Worm (Caenorhabditis elegans) whole organism, young adult: ENCODE data around the gene Y49F6B.19.

Source experiments
- B0261.1 ChIP-seq: sonication (generic microtip); optimal IDR thresholded peaks from 2 replicates; lab custom pipeline; 2016; ENCODE audit warnings: mild to moderate bottlenecking, missing genetic modification characterization, moderate library complexity, missing compliant biosample characterization
- B0336.3 ChIP-seq: fragments of 200-800 bp; sonication (Bioruptor generic); IDR thresholded peaks from 2 replicates; pipeline ENCODE4 v1.3.6; 2022; ENCODE audit warnings: missing genetic modification characterization, missing compliant biosample characterization
- C06A6.2 ChIP-seq: fragments of 200-800 bp; sonication (Bioruptor generic); conservative IDR thresholded peaks from 2 replicates; pipeline ENCODE4 v1.3.6; 2022; ENCODE audit warnings: missing genetic modification characterization, missing compliant biosample characterization
- F33H1.4 ChIP-seq: fragments of 200-800 bp; sonication (Bioruptor generic); IDR thresholded peaks from 2 replicates; pipeline ENCODE4 v1.3.6; 2022; ENCODE audit warnings: missing genetic modification reagents, missing genetic modification characterization, missing compliant biosample characterization
- F37B4.10 ChIP-seq: fragments of 200-800 bp; sonication (Bioruptor generic); IDR thresholded peaks from 2 replicates; pipeline ENCODE4 v1.3.6; 2022; ENCODE audit warnings: missing genetic modification characterization, missing compliant biosample characterization
- F55B11.4 ChIP-seq: sonication (generic microtip); optimal IDR thresholded peaks from 2 replicates; lab custom pipeline; 2016; ENCODE audit warnings: missing compliant biosample characterization, missing genetic modification characterization, borderline replicate concordance; ENCODE audit not compliant: insufficient read depth
- K11D2.4 ChIP-seq: fragments of 200-800 bp; sonication (Bioruptor generic); IDR thresholded peaks from 2 replicates; pipeline ENCODE4 v1.3.6; 2022; ENCODE audit warnings: missing genetic modification reagents, missing genetic modification characterization, missing compliant biosample characterization
- Y53G8AR.9 ChIP-seq: fragments of 200-800 bp; sonication (Bioruptor generic); conservative IDR thresholded peaks from 2 replicates; pipeline ENCODE4 v1.3.6; 2022; ENCODE audit warnings: missing genetic modification reagents, missing genetic modification characterization, missing compliant biosample characterization
- Y67H2A.10 ChIP-seq: fragments of 200-800 bp; sonication (Bioruptor generic); conservative IDR thresholded peaks from 2 replicates; pipeline ENCODE4 v1.3.6; 2022; ENCODE audit warnings: missing genetic modification reagents, missing genetic modification characterization, missing compliant biosample characterization
- ZK185.1 ChIP-seq: sonication (generic microtip); optimal IDR thresholded peaks from 2 replicates; lab custom pipeline; 2016; ENCODE audit warnings: mild to moderate bottlenecking, missing genetic modification characterization, missing compliant biosample characterization; ENCODE audit not compliant: poor library complexity, severe bottlenecking
- akir-1 ChIP-seq: fragments of 200-800 bp; sonication (Bioruptor generic); optimal IDR thresholded peaks from 2 replicates; lab custom pipeline; 2018; ENCODE audit warnings: mild to moderate bottlenecking, missing genetic modification characterization, moderate library complexity, missing compliant biosample characterization
- aptf-3 ChIP-seq: fragments of 200-800 bp; sonication (Bioruptor generic); IDR thresholded peaks from 2 replicates; pipeline ENCODE4 v1.3.6; 2022; ENCODE audit warnings: missing genetic modification characterization, missing compliant biosample characterization
- atf-7 ChIP-seq: sonication (generic microtip); optimal IDR thresholded peaks from 2 replicates; lab custom pipeline; 2017; ENCODE audit warnings: mild to moderate bottlenecking, missing genetic modification characterization, missing compliant biosample characterization
- athp-1 ChIP-seq: sonication (generic microtip); optimal IDR thresholded peaks from 2 replicates; lab custom pipeline; 2017; ENCODE audit warnings: mild to moderate bottlenecking, missing genetic modification characterization, missing compliant biosample characterization
- attf-3 ChIP-seq: fragments of 200-800 bp; sonication (Bioruptor generic); conservative IDR thresholded peaks from 2 replicates; pipeline ENCODE4 v1.3.6; 2022; ENCODE audit warnings: missing genetic modification reagents, missing genetic modification characterization, missing compliant biosample characterization
- attf-5 ChIP-seq: fragments of 200-800 bp; sonication (Bioruptor generic); optimal IDR thresholded peaks from 2 replicates; lab custom pipeline; 2018; ENCODE audit warnings: mild to moderate bottlenecking, missing genetic modification characterization, missing compliant biosample characterization
- attf-6 ChIP-seq: fragments of 200-800 bp; sonication (Bioruptor generic); IDR thresholded peaks from 2 replicates; pipeline ENCODE4 v1.3.6; 2022; ENCODE audit warnings: missing genetic modification reagents, missing genetic modification characterization, missing compliant biosample characterization
- bed-2 ChIP-seq: fragments of 200-800 bp; sonication (Bioruptor generic); IDR thresholded peaks from 2 replicates; pipeline ENCODE4 v1.3.6; 2022; ENCODE audit warnings: missing genetic modification reagents, missing genetic modification characterization, missing compliant biosample characterization
- cebp-1 ChIP-seq, 2 experiments: fragments of 200-800 bp in 1 of 2; sonication (Bioruptor generic) in 1 of 2; sonication (generic microtip) in 1 of 2; IDR thresholded peaks in 1 of 2; optimal IDR thresholded peaks in 1 of 2; 2 replicates each; pipeline versions ENCODE4 v1.3.6 to Lab custom; 2017 to 2022; ENCODE audit warnings: missing compliant biosample characterization in 2 of 2, missing genetic modification characterization in 2 of 2, mild to moderate bottlenecking in 1 of 2, missing genetic modification reagents in 1 of 2, moderate library complexity in 1 of 2
- ceh-27 ChIP-seq: fragments of 200-800 bp; sonication (Bioruptor generic); optimal IDR thresholded peaks from 2 replicates; lab custom pipeline; 2018; ENCODE audit warnings: mild to moderate bottlenecking, missing genetic modification characterization, moderate library complexity, missing compliant biosample characterization
- ceh-40 ChIP-seq: fragments of 200-800 bp; sonication (Bioruptor generic); IDR thresholded peaks from 2 replicates; pipeline ENCODE4 v1.3.6; 2022; ENCODE audit warnings: missing genetic modification characterization, missing compliant biosample characterization
- chd-7 ChIP-seq: sonication (generic microtip); optimal IDR thresholded peaks from 2 replicates; lab custom pipeline; 2016; ENCODE audit warnings: mild to moderate bottlenecking, missing genetic modification characterization, moderate library complexity, missing compliant biosample characterization
- efl-1 ChIP-seq: fragments of 150-350 bp; optimal IDR thresholded peaks from 2 replicates; lab custom pipeline; 2014; ENCODE audit warnings: missing biosample characterization, missing genetic modification reagents, missing genetic modification characterization
- egl-44 ChIP-seq: fragments of 200-800 bp; sonication (Bioruptor generic); IDR thresholded peaks from 2 replicates; pipeline ENCODE4 v1.3.6; 2022; ENCODE audit warnings: missing genetic modification reagents, missing genetic modification characterization, missing compliant biosample characterization
- him-1 ChIP-seq: sonication (generic microtip); optimal IDR thresholded peaks from 2 replicates; lab custom pipeline; 2016; ENCODE audit warnings: missing genotype, missing genetic modification reagents, missing genetic modification characterization, missing compliant biosample characterization
- hmg-20 ChIP-seq: fragments of 200-800 bp; sonication (Bioruptor generic); IDR thresholded peaks from 2 replicates; pipeline ENCODE4 v1.3.6; 2022; ENCODE audit warnings: missing genetic modification reagents, missing genetic modification characterization, missing compliant biosample characterization
- lag-1 ChIP-seq: fragments of 200-800 bp; sonication (Bioruptor generic); IDR thresholded peaks from 2 replicates; pipeline ENCODE4 v1.3.6; 2022; ENCODE audit warnings: missing genetic modification reagents, missing genetic modification characterization, missing compliant biosample characterization
- lin-35 ChIP-seq, 3 experiments: fragments of 150-350 bp in 2 of 3; sonication (generic microtip) in 1 of 3; optimal IDR thresholded peaks; 2 replicates each; lab custom pipeline; 2014 to 2018; ENCODE audit warnings: missing biosample characterization in 3 of 3, missing genetic modification characterization in 3 of 3, missing genetic modification reagents in 3 of 3
- lin-54 ChIP-seq: fragments of 200-800 bp; sonication (Bioruptor generic); optimal IDR thresholded peaks from 2 replicates; lab custom pipeline; 2018; ENCODE audit warnings: mild to moderate bottlenecking, missing genetic modification characterization, missing compliant biosample characterization
- lir-1 ChIP-seq: fragments of 200-800 bp; sonication (Bioruptor generic); conservative IDR thresholded peaks from 2 replicates; pipeline ENCODE4 v1.3.6; 2022; ENCODE audit warnings: missing genetic modification reagents, missing genetic modification characterization, missing compliant biosample characterization
- lsy-27 ChIP-seq: sonication (generic microtip); optimal IDR thresholded peaks from 2 replicates; lab custom pipeline; 2017; ENCODE audit warnings: missing genetic modification characterization, mild to moderate bottlenecking, missing compliant biosample characterization, antibody characterized with exemption, missing genotype, borderline replicate concordance; ENCODE audit not compliant: insufficient read depth
- madf-6 ChIP-seq: fragments of 200-800 bp; sonication (Bioruptor generic); IDR thresholded peaks from 2 replicates; pipeline ENCODE4 v1.3.6; 2022; ENCODE audit warnings: missing genetic modification reagents, missing genetic modification characterization, missing compliant biosample characterization
- madf-8 ChIP-seq: fragments of 200-800 bp; sonication (Bioruptor generic); conservative IDR thresholded peaks from 2 replicates; pipeline ENCODE4 v1.3.6; 2022; ENCODE audit warnings: missing genetic modification reagents, missing genetic modification characterization, missing compliant biosample characterization
- mel-28 ChIP-seq: sonication (generic microtip); optimal IDR thresholded peaks from 2 replicates; lab custom pipeline; 2016; ENCODE audit warnings: borderline replicate concordance, mild to moderate bottlenecking, missing genetic modification characterization, missing compliant biosample characterization
- mes-4 ChIP-seq: sonication (generic microtip); optimal IDR thresholded peaks from 2 replicates; lab custom pipeline; 2016; ENCODE audit warnings: missing genotype, missing genetic modification characterization, missing compliant biosample characterization
- nfya-1 ChIP-seq: sonication (generic microtip); optimal IDR thresholded peaks from 2 replicates; lab custom pipeline; 2017; ENCODE audit warnings: antibody characterized with exemption, missing compliant biosample characterization, missing genetic modification characterization, borderline replicate concordance; ENCODE audit not compliant: insufficient read depth
- nfyb-1 ChIP-seq: fragments of 200-800 bp; sonication (Bioruptor generic); IDR thresholded peaks from 2 replicates; pipeline ENCODE4 v1.3.6; 2022; ENCODE audit warnings: missing genetic modification reagents, missing genetic modification characterization, missing compliant biosample characterization
- nhr-80 ChIP-seq: sonication (generic microtip); optimal IDR thresholded peaks from 2 replicates; lab custom pipeline; 2016; ENCODE audit warnings: missing genetic modification characterization, missing compliant biosample characterization
- rec-8 ChIP-seq, 2 experiments: sonication (generic microtip); optimal IDR thresholded peaks; 2 replicates each; lab custom pipeline; 2016; ENCODE audit warnings: mild to moderate bottlenecking in 2 of 2, missing genetic modification characterization in 2 of 2, missing genetic modification reagents in 2 of 2, missing genotype in 2 of 2, missing biosample characterization in 1 of 2, missing compliant biosample characterization in 1 of 2, moderate library complexity in 1 of 2
- repo-1 ChIP-seq: sonication (generic microtip); optimal IDR thresholded peaks from 2 replicates; lab custom pipeline; 2017; ENCODE audit warnings: mild to moderate bottlenecking, missing genetic modification characterization, missing compliant biosample characterization
- tbp1 ChIP-seq: fragments of 200-800 bp; sonication (Bioruptor generic); optimal IDR thresholded peaks from 2 replicates; lab custom pipeline; 2018; ENCODE audit warnings: mild to moderate bottlenecking, missing genetic modification characterization, missing compliant biosample characterization
- tbx-9 ChIP-seq: sonication (generic microtip); optimal IDR thresholded peaks from 2 replicates; lab custom pipeline; 2016; ENCODE audit warnings: borderline replicate concordance, missing genetic modification characterization, inconsistent platforms, missing compliant biosample characterization
- tlf-1 ChIP-seq: fragments of 200-800 bp; sonication (Bioruptor generic); optimal IDR thresholded peaks from 2 replicates; lab custom pipeline; 2018; ENCODE audit warnings: mild to moderate bottlenecking, missing genetic modification characterization, missing compliant biosample characterization
- zfh-2 ChIP-seq: fragments of 200-800 bp; sonication (Bioruptor generic); conservative IDR thresholded peaks from 2 replicates; pipeline ENCODE4 v1.3.6; 2022; ENCODE audit warnings: missing genetic modification reagents, missing genetic modification characterization, missing compliant biosample characterization
- ztf-18 ChIP-seq: sonication (generic microtip); optimal IDR thresholded peaks from 2 replicates; lab custom pipeline; 2016; ENCODE audit warnings: missing genotype, mild to moderate bottlenecking, missing genetic modification characterization, missing compliant biosample characterization
- ztf-3 ChIP-seq: fragments of 200-800 bp; sonication (Bioruptor generic); optimal IDR thresholded peaks from 2 replicates; lab custom pipeline; 2018; ENCODE audit warnings: mild to moderate bottlenecking, missing genetic modification characterization, missing compliant biosample characterization

The Y49F6B.19 gene

ce11 chrII:3518961-3519544, 6.9 kb upstream of the Y49F6B.19 start, which contains the start of gene clec-126 (continued):
- TF ChIP-seq egl-44 (GFP tag; lab: Robert Waterston, UW) (peak; percentile 73), mes-4 (tag; lab: Kevin White, UChicago) (peak; percentile 77), B0336.3 (GFP tag; lab: Robert Waterston, UW) (peak; percentile 91), ceh-40 (GFP tag; lab: Robert Waterston, UW) (no peak), lsy-27 (peak; percentile 87), attf-3 (GFP tag; lab: Robert Waterston, UW) (peak; percentile 62; the same call in 1 of the 2 replicates), tbp1 (GFP tag; lab: Kevin White, UChicago) (peak; percentile 92), zfh-2 (GFP tag; lab: Robert Waterston, UW) (peak; percentile 50; the same call in 1 of the 2 replicates), ztf-18 (tag; lab: Kevin White, UChicago) (peak; percentile 77), bed-2 (GFP tag; lab: Robert Waterston, UW) (no peak), tlf-1 (GFP tag; lab: Kevin White, UChicago) (peak; percentile 77), Y67H2A.10 (GFP tag; lab: Robert Waterston, UW) (no peak), rec-8 (tag; optimal IDR thresholded peaks at IDR 0.05; lab: Kevin White, UChicago) (peak; percentile 66 to 75), repo-1 (tag; lab: Kevin White, UChicago) (peak; percentile 90), C06A6.2 (GFP tag; lab: Robert Waterston, UW) (peak; percentile 50; the same call in 1 of the 2 replicates), tbx-9 (tag; lab: Kevin White, UChicago) (no peak), him-1 (tag; lab: Kevin White, UChicago) (peak; percentile 87), K11D2.4 (GFP tag; lab: Robert Waterston, UW) (peak; percentile 50; the same call in 1 of the 2 replicates), nfyb-1 (peak; percentile 89), ZK185.1 (tag; lab: Kevin White, UChicago) (peak; percentile 62), atf-7 (tag; lab: Kevin White, UChicago) (peak; percentile 93), F55B11.4 (no peak), F37B4.10 (GFP tag; lab: Robert Waterston, UW) (0 out of 2 replicates have a peak, but pooled peaks have one; percentile 10), mel-28 (tag; lab: Kevin White, UChicago) (no peak), akir-1 (GFP tag; lab: Kevin White, UChicago) (no peak), efl-1 (GFP tag; lab: Kevin White, UChicago) (peak; percentile 12), F33H1.4 (GFP tag; lab: Robert Waterston, UW) (peak; percentile 42), hmg-20 (GFP tag; lab: Robert Waterston, UW) (0 out of 2 replicates have a peak, but pooled peaks have one; percentile 47), ceh-27 (GFP tag; lab: Kevin White, UChicago) (peak; percentile 45), attf-5 (GFP tag; lab: Kevin White, UChicago) (peak; percentile 80), madf-8 (GFP tag; lab: Robert Waterston, UW) (0 out of 2 replicates have a peak, but pooled peaks have one; percentile 11), cebp-1 (GFP tag; IDR thresholded peaks at IDR 0.05; lab: Robert Waterston, UW) (no peak), cebp-1 (tag; optimal IDR thresholded peaks at IDR 0.05; lab: Kevin White, UChicago) (peak; percentile 77), madf-6 (peak; percentile 71), B0261.1 (tag; lab: Kevin White, UChicago) (peak; percentile 97), nhr-80 (tag; lab: Kevin White, UChicago) (peak; percentile 69), lag-1 (GFP tag; lab: Robert Waterston, UW) (no peak), athp-1 (tag; lab: Kevin White, UChicago) (peak; percentile 87), lin-54 (GFP tag; lab: Kevin White, UChicago) (peak; percentile 75), lir-1 (GFP tag; lab: Robert Waterston, UW) (0 out of 2 replicates have a peak, but pooled peaks have one; percentile 49), attf-6 (no peak), chd-7 (tag; lab: Kevin White, UChicago) (peak; percentile 59), Y53G8AR.9 (GFP tag; lab: Robert Waterston, UW) (peak; percentile 59; the same call in 1 of the 2 replicates), lin-35 (GFP tag; optimal IDR thresholded peaks at IDR 0.05; lab: Kevin White, UChicago) (peak in 1 of 3 experiments; percentile 58), aptf-3 (GFP tag; lab: Robert Waterston, UW) (no peak), nfya-1 (tag; lab: Kevin White, UChicago) (no peak), ztf-3 (no peak)
